Worm (Caenorhabditis elegans) whole organism, young adult: ENCODE results near the gene set-4.

Source experiments
- D2030.7 ChIP-seq: fragments of 200-800 bp; sonication (Bioruptor generic); IDR thresholded peaks from 2 replicates; pipeline ENCODE4 v1.3.6; 2022; ENCODE audit warnings: missing genetic modification reagents, missing genetic modification characterization, missing compliant biosample characterization
- F49E8.2 ChIP-seq: sonication (generic microtip); optimal IDR thresholded peaks from 3 replicates; lab custom pipeline; 2017; ENCODE audit warnings: missing genetic modification characterization, mild to moderate bottlenecking, missing compliant biosample characterization, antibody characterized with exemption, moderate library complexity; ENCODE audit not compliant: insufficient read depth
- F57C9.4 ChIP-seq: sonication (generic microtip); optimal IDR thresholded peaks from 2 replicates; lab custom pipeline; 2017; ENCODE audit warnings: mild to moderate bottlenecking, missing genetic modification characterization, missing compliant biosample characterization
- T26A5.8 ChIP-seq: sonication (generic microtip); optimal IDR thresholded peaks from 2 replicates; lab custom pipeline; 2016; ENCODE audit warnings: missing genetic modification characterization, missing compliant biosample characterization
- Y53G8AR.9 ChIP-seq: fragments of 200-800 bp; sonication (Bioruptor generic); conservative IDR thresholded peaks from 2 replicates; pipeline ENCODE4 v1.3.6; 2022; ENCODE audit warnings: missing genetic modification reagents, missing genetic modification characterization, missing compliant biosample characterization
- Y56A3A.18 ChIP-seq: fragments of 200-800 bp; sonication (Bioruptor generic); IDR thresholded peaks from 2 replicates; pipeline ENCODE4 v1.3.6; 2022; ENCODE audit warnings: missing genetic modification reagents, missing genetic modification characterization, missing compliant biosample characterization
- Y95B8A.8 ChIP-seq: fragments of 200-800 bp; sonication (Bioruptor generic); IDR thresholded peaks from 2 replicates; pipeline ENCODE4 v1.3.6; 2022; ENCODE audit warnings: missing genetic modification reagents, missing genetic modification characterization, missing compliant biosample characterization
- akir-1 ChIP-seq: fragments of 200-800 bp; sonication (Bioruptor generic); optimal IDR thresholded peaks from 2 replicates; lab custom pipeline; 2018; ENCODE audit warnings: mild to moderate bottlenecking, missing genetic modification characterization, moderate library complexity, missing compliant biosample characterization
- aptf-2 ChIP-seq: fragments of 200-800 bp; sonication (Bioruptor generic); conservative IDR thresholded peaks from 2 replicates; pipeline ENCODE4 v1.3.6; 2022; ENCODE audit warnings: missing genetic modification reagents, missing genetic modification characterization, missing compliant biosample characterization
- aptf-3 ChIP-seq: fragments of 200-800 bp; sonication (Bioruptor generic); IDR thresholded peaks from 2 replicates; pipeline ENCODE4 v1.3.6; 2022; ENCODE audit warnings: missing genetic modification characterization, missing compliant biosample characterization
- attf-6 ChIP-seq: fragments of 200-800 bp; sonication (Bioruptor generic); IDR thresholded peaks from 2 replicates; pipeline ENCODE4 v1.3.6; 2022; ENCODE audit warnings: missing genetic modification reagents, missing genetic modification characterization, missing compliant biosample characterization
- bed-1 ChIP-seq: fragments of 200-800 bp; sonication (Bioruptor generic); IDR thresholded peaks from 2 replicates; pipeline ENCODE4 v1.3.6; 2022; ENCODE audit warnings: missing genetic modification reagents, missing genetic modification characterization, missing compliant biosample characterization
- cebp-2 ChIP-seq: fragments of 200-800 bp; sonication (Bioruptor generic); IDR thresholded peaks from 2 replicates; pipeline ENCODE4 v1.3.6; 2022; ENCODE audit warnings: missing genetic modification characterization, missing compliant biosample characterization
- ceh-40 ChIP-seq: fragments of 200-800 bp; sonication (Bioruptor generic); IDR thresholded peaks from 2 replicates; pipeline ENCODE4 v1.3.6; 2022; ENCODE audit warnings: missing genetic modification characterization, missing compliant biosample characterization
- dox-1 ChIP-seq: fragments of 200-800 bp; sonication (Bioruptor generic); IDR thresholded peaks from 2 replicates; pipeline ENCODE4 v1.3.6; 2022; ENCODE audit warnings: missing genetic modification reagents, missing genetic modification characterization, missing compliant biosample characterization
- egl-44 ChIP-seq: fragments of 200-800 bp; sonication (Bioruptor generic); IDR thresholded peaks from 2 replicates; pipeline ENCODE4 v1.3.6; 2022; ENCODE audit warnings: missing genetic modification reagents, missing genetic modification characterization, missing compliant biosample characterization
- ets-4 ChIP-seq: fragments of 200-800 bp; sonication (Bioruptor generic); optimal IDR thresholded peaks from 2 replicates; lab custom pipeline; 2018; ENCODE audit warnings: mild to moderate bottlenecking, missing genetic modification characterization, missing compliant biosample characterization
- fkh-3 ChIP-seq: sonication (generic microtip); optimal IDR thresholded peaks from 2 replicates; lab custom pipeline; 2016; ENCODE audit warnings: mild to moderate bottlenecking, missing genetic modification characterization, missing compliant biosample characterization
- hlh-12 ChIP-seq: sonication (generic microtip); optimal IDR thresholded peaks from 2 replicates; lab custom pipeline; 2016; ENCODE audit warnings: missing genetic modification characterization, missing compliant biosample characterization
- hmg-1.2 ChIP-seq: fragments of 200-800 bp; sonication (Bioruptor generic); IDR thresholded peaks from 2 replicates; pipeline ENCODE4 v1.3.6; 2022; ENCODE audit warnings: missing genetic modification reagents, missing genetic modification characterization, missing compliant biosample characterization
- lin-26 ChIP-seq: fragments of 200-800 bp; sonication (Bioruptor generic); IDR thresholded peaks from 2 replicates; pipeline ENCODE4 v1.3.6; 2022; ENCODE audit warnings: missing genetic modification reagents, missing genetic modification characterization, missing compliant biosample characterization
- lin-40 ChIP-seq: sonication (generic microtip); optimal IDR thresholded peaks from 2 replicates; lab custom pipeline; 2016; ENCODE audit warnings: missing genetic modification characterization, mild to moderate bottlenecking, missing compliant biosample characterization, missing genotype, missing genetic modification reagents
- lir-1 ChIP-seq: fragments of 200-800 bp; sonication (Bioruptor generic); conservative IDR thresholded peaks from 2 replicates; pipeline ENCODE4 v1.3.6; 2022; ENCODE audit warnings: missing genetic modification reagents, missing genetic modification characterization, missing compliant biosample characterization
- lsl-1 ChIP-seq: fragments of 200-800 bp; sonication (Bioruptor generic); optimal IDR thresholded peaks from 2 replicates; lab custom pipeline; 2018; ENCODE audit warnings: mild to moderate bottlenecking, missing genetic modification characterization, moderate library complexity, missing compliant biosample characterization
- madf-6 ChIP-seq: fragments of 200-800 bp; sonication (Bioruptor generic); IDR thresholded peaks from 2 replicates; pipeline ENCODE4 v1.3.6; 2022; ENCODE audit warnings: missing genetic modification reagents, missing genetic modification characterization, missing compliant biosample characterization
- mcd-1 ChIP-seq: fragments of 200-800 bp; sonication (Bioruptor generic); IDR thresholded peaks from 2 replicates; pipeline ENCODE4 v1.3.6; 2022; ENCODE audit warnings: missing genetic modification reagents, missing genetic modification characterization, missing compliant biosample characterization
- nhr-27 ChIP-seq: fragments of 200-800 bp; sonication (Bioruptor generic); optimal IDR thresholded peaks from 2 replicates; lab custom pipeline; 2018; ENCODE audit warnings: mild to moderate bottlenecking, missing genetic modification characterization, moderate library complexity, missing compliant biosample characterization
- nhr-90 ChIP-seq: sonication (generic microtip); optimal IDR thresholded peaks from 2 replicates; lab custom pipeline; 2016; ENCODE audit warnings: missing genotype, mild to moderate bottlenecking, missing genetic modification characterization, missing compliant biosample characterization
- pbrm-1 ChIP-seq: fragments of 200-800 bp; sonication (Bioruptor generic); IDR thresholded peaks from 2 replicates; pipeline ENCODE4 v1.3.6; 2022; ENCODE audit warnings: missing genetic modification reagents, missing genetic modification characterization, missing compliant biosample characterization
- pha-4 ChIP-seq: fragments of 150-350 bp; sonication (generic microtip); optimal IDR thresholded peaks from 2 replicates; lab custom pipeline; 2014; ENCODE audit warnings: missing biosample characterization, missing genetic modification reagents, missing genetic modification characterization
- repo-1 ChIP-seq: sonication (generic microtip); optimal IDR thresholded peaks from 2 replicates; lab custom pipeline; 2017; ENCODE audit warnings: mild to moderate bottlenecking, missing genetic modification characterization, missing compliant biosample characterization
- sdz-38 ChIP-seq: sonication (generic microtip); optimal IDR thresholded peaks from 2 replicates; lab custom pipeline; 2016; ENCODE audit warnings: missing genotype, missing genetic modification characterization, missing compliant biosample characterization
- snpc-1.3 ChIP-seq: sonication (generic microtip); optimal IDR thresholded peaks from 2 replicates; lab custom pipeline; 2017; ENCODE audit warnings: missing genetic modification characterization, mild to moderate bottlenecking, missing compliant biosample characterization, antibody characterized with exemption, moderate library complexity, missing genotype, missing genetic modification reagents; ENCODE audit not compliant: insufficient read depth
- somi-1 ChIP-seq: fragments of 200-800 bp; sonication (Bioruptor generic); optimal IDR thresholded peaks from 2 replicates; lab custom pipeline; 2018; ENCODE audit warnings: mild to moderate bottlenecking, missing genetic modification characterization, missing compliant biosample characterization
- tbp1 ChIP-seq: fragments of 200-800 bp; sonication (Bioruptor generic); optimal IDR thresholded peaks from 2 replicates; lab custom pipeline; 2018; ENCODE audit warnings: mild to moderate bottlenecking, missing genetic modification characterization, missing compliant biosample characterization
- tbx-9 ChIP-seq: sonication (generic microtip); optimal IDR thresholded peaks from 2 replicates; lab custom pipeline; 2016; ENCODE audit warnings: borderline replicate concordance, missing genetic modification characterization, inconsistent platforms, missing compliant biosample characterization
- unc-62 ChIP-seq: fragments of 150-350 bp; optimal IDR thresholded peaks from 2 replicates; lab custom pipeline; 2014; ENCODE audit warnings: missing biosample characterization, missing genetic modification reagents, missing genetic modification characterization
- zfh-2 ChIP-seq: fragments of 200-800 bp; sonication (Bioruptor generic); conservative IDR thresholded peaks from 2 replicates; pipeline ENCODE4 v1.3.6; 2022; ENCODE audit warnings: missing genetic modification reagents, missing genetic modification characterization, missing compliant biosample characterization
- ztf-18 ChIP-seq: sonication (generic microtip); optimal IDR thresholded peaks from 2 replicates; lab custom pipeline; 2016; ENCODE audit warnings: missing genotype, mild to moderate bottlenecking, missing genetic modification characterization, missing compliant biosample characterization
- ztf-22 ChIP-seq: fragments of 200-800 bp; sonication (Bioruptor generic); optimal IDR thresholded peaks from 2 replicates; lab custom pipeline; 2018; ENCODE audit warnings: mild to moderate bottlenecking, missing genetic modification characterization, moderate library complexity, missing compliant biosample characterization

set-4 gene

DNA sequence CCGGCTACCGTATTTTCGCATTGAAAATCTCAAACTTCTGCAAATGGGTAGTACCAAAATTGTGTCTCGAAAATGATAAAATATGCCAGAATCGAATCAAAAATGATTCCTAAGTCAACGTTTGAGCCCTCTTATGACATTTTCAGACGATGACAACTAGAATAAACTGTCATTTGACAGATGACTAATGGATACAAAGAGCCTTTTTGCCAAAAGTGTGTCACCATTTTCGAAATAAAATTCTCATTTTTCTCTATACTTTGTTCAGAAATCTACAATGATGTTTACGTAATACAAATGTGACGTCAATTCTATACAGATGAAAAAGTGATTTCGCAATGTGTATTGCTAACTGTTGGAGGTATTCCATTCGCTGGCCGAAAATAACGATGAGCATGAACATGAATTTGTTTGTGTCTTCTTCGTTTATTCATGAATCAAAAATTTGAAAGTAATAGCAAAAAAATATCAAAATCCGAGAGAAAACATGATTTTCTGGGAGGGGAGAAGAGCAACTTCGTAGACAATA lies 15.5 kb upstream of the set-4 start (continued):
- TF ChIP-seq Y95B8A.8 (GFP tag; lab: Robert Waterston, UW) (peak; percentile 60; the same call in 1 of the 2 replicates), somi-1 (GFP tag; lab: Kevin White, UChicago) (peak; percentile 71), zfh-2 (no peak), bed-1 (0 out of 2 replicates have a peak, but pooled peaks have one; percentile 40), T26A5.8 (tag; lab: Kevin White, UChicago) (no peak), madf-6 (GFP tag; lab: Robert Waterston, UW) (peak; percentile 29; the same call in 1 of the 2 replicates), lsl-1 (GFP tag; lab: Kevin White, UChicago) (no peak), dox-1 (GFP tag; lab: Robert Waterston, UW) (peak; percentile 68), egl-44 (no peak), tbx-9 (tag; lab: Kevin White, UChicago) (no peak), D2030.7 (GFP tag; lab: Robert Waterston, UW) (0 out of 2 replicates have a peak, but pooled peaks have one; percentile 10), mcd-1 (GFP tag; lab: Robert Waterston, UW) (peak; percentile 57; the same call in 1 of the 2 replicates), pbrm-1 (peak; percentile 73; the same call in 1 of the 2 replicates), fkh-3 (tag; lab: Kevin White, UChicago) (peak; percentile 87), ztf-18 (tag; lab: Kevin White, UChicago) (peak; percentile 40), Y56A3A.18 (peak; percentile 83; the same call in 1 of the 2 replicates), hmg-1.2 (GFP tag; lab: Robert Waterston, UW) (peak; percentile 42), aptf-3 (GFP tag; lab: Robert Waterston, UW) (no peak), repo-1 (peak; percentile 97), cebp-2 (0 out of 2 replicates have a peak, but pooled peaks have one; percentile 65), attf-6 (GFP tag; lab: Robert Waterston, UW) (0 out of 2 replicates have a peak, but pooled peaks have one; percentile 53), Y53G8AR.9 (GFP tag; lab: Robert Waterston, UW) (peak; percentile 97), lin-40 (tag; lab: Kevin White, UChicago) (peak; percentile 83), tbp1 (GFP tag; lab: Kevin White, UChicago) (peak; percentile 63), nhr-90 (tag; lab: Kevin White, UChicago) (peak; percentile 13), F57C9.4 (tag; lab: Kevin White, UChicago) (peak; percentile 86), pha-4 (tag; lab: Kevin White, UChicago) (peak; percentile 46), aptf-2 (GFP tag; lab: Robert Waterston, UW) (no peak), snpc-1.3 (tag; lab: Kevin White, UChicago) (no peak), sdz-38 (tag; lab: Kevin White, UChicago) (no peak), lin-26 (GFP tag; lab: Robert Waterston, UW) (peak; percentile 62; the same call in 1 of the 2 replicates), nhr-27 (tag; lab: Kevin White, UChicago) (no peak), ztf-22 (peak; percentile 35), ceh-40 (no peak), unc-62 (peak; percentile 55), ets-4 (GFP tag; lab: Kevin White, UChicago) (peak; percentile 55), hlh-12 (tag; lab: Kevin White, UChicago) (no peak), akir-1 (peak; percentile 52), lir-1 (GFP tag; lab: Robert Waterston, UW) (0 out of 2 replicates have a peak, but pooled peaks have one; percentile 31), F49E8.2 (no peak)
